Worm (Caenorhabditis elegans): ENCODE data around the gene gcy-15.
A peak's percentile ranks its signal among the peaks of the same experiment; 100 is the strongest.
"Not testable (repeated sequence)": the region's sequence is repeated elsewhere in the genome, so short reads cannot be mapped to it uniquely, and the experiment has no call there.

Gene gcy-15

ce11 chrII:3202519-3202918 lies 5.7 kb upstream of the gcy-15 start, which contains the start of gene sri-53:
Gene sri-53 (minus strand): TSS chrII:3202619.
- TF ChIP-seq madf-9 (GFP tag; conservative IDR thresholded peaks at IDR 0.05), result no peak
- TF ChIP-seq gei-8 (GFP tag; optimal IDR thresholded peaks at IDR 0.05), result no peak
- TF ChIP-seq rbr-2 (tag; optimal IDR thresholded peaks at IDR 0.05), result no peak
- TF ChIP-seq mdt-29 (GFP tag; IDR thresholded peaks at IDR 0.05), result no peak
- TF ChIP-seq daf-19 (GFP tag; conservative IDR thresholded peaks at IDR 0.05), result no peak
- TF ChIP-seq F26F4.8 (GFP tag; conservative IDR thresholded peaks at IDR 0.05), result no peak
- TF ChIP-seq ceh-82 (tag; optimal IDR thresholded peaks at IDR 0.05), result no peak
- TF ChIP-seq nhr-77 (tag; optimal IDR thresholded peaks at IDR 0.05), result no peak
- TF ChIP-seq nhr-237 (tag; optimal IDR thresholded peaks at IDR 0.05), result no peak
- no peak for TF ChIP-seq pha-4 (GFP tag; IDR thresholded peaks at IDR 0.05)
- no peak for TF ChIP-seq pha-4 (tag; optimal IDR thresholded peaks at IDR 0.05)

ce11 chrII:3201242-3201641 lies 4.4 kb upstream of the gcy-15 start, which contains the start of gene sri-48:
Gene sri-48 (minus strand): TSS chrII:3201342.
- not testable (repeated sequence) for TF ChIP-seq zfp-3 (GFP tag; conservative IDR thresholded peaks at IDR 0.05); ceh-20 (GFP tag; IDR thresholded peaks at IDR 0.05); ctbp-1 (GFP tag; IDR thresholded peaks at IDR 0.05)

DNA sequence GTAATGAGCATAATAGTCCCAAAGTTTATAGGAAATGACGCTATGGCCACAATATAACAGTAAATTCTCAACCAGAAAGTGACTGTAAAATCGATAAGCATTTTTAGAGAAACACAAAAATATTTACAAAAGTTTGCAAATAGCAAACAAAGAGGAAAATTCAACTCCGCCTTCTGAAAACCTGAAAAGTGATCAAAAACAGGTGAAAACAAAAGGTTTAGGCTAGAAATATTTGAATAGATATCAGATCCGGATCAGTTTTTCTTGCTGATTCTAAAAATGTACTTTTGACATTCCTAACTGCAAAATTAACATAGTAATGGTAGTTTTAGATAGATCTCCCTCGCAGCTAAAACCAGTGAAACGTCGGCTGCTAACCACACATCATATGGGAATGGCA lies 2.1 kb upstream of the gcy-15 start, which contains the start of gene sri-51:
Gene sri-51 (minus strand): TSS at position 101 of the 400 bp plus-strand sequence.
- no peak for TF ChIP-seq skn-1 (tag; optimal IDR thresholded peaks at IDR 0.05)
- peak in 1 of 2 experiments; percentile 84 for TF ChIP-seq unc-62 (GFP tag; optimal IDR thresholded peaks at IDR 0.05 in 1 of 2)
- no peak for TF ChIP-seq unc-62 (tag; optimal IDR thresholded peaks at IDR 0.05)

DNA sequence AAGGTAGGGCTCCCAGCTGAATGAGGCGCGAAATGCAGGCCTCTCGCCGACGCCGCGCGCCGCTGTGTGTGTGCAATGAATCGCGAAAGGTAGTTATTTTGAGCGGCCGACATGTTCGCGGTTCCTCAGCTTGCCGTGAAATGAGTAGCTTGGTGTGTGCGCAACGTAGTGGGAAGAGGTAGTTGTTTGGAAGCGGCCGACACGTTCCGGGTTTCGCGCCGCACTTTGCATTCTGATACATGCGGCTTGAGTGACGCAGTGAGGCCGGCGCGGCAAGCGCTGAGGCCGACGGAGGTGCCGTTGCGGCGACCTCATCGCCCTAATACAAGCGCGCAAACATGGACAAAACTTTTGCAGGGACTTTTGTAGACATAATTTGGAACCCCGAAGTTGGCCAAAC lies 1.1 kb downstream of the gcy-15 start:
- TF ChIP-seq lin-38 (GFP tag; IDR thresholded peaks at IDR 0.05) (no peak), set-16 (GFP tag; IDR thresholded peaks at IDR 0.05) (peak; percentile 79), lin-13 (GFP tag; optimal IDR thresholded peaks at IDR 0.05) (no peak), nhr-111 (GFP tag; optimal IDR thresholded peaks at IDR 0.05) (no peak), zip-11 (GFP tag; IDR thresholded peaks at IDR 0.05) (no peak), vab-7 (GFP tag; IDR thresholded peaks at IDR 0.05) (no peak), zfp-3 (GFP tag; conservative IDR thresholded peaks at IDR 0.05) (no peak)

ce11 chrII:3191544-3191943 lies 5.3 kb downstream of the gcy-15 start, which contains the start of gene Y27F2A.9:
Gene Y27F2A.9 (minus strand): TSS chrII:3191644.
- TF ChIP-seq skn-1 (tag; optimal IDR thresholded peaks at IDR 0.05); lsy-2 (tag; optimal IDR thresholded peaks at IDR 0.05); mdt-29 (GFP tag; IDR thresholded peaks at IDR 0.05): not testable (repeated sequence)

ce11 chrII:3189038-3189437 lies 7.8 kb downstream of the gcy-15 start, which contains the start of gene Y27F2A.11:
Gene Y27F2A.11 (plus strand): TSS chrII:3189338.
- TF ChIP-seq spr-3 (GFP tag; optimal IDR thresholded peaks at IDR 0.05); madf-5 (GFP tag; IDR thresholded peaks at IDR 0.05); dve-1 (tag; optimal IDR thresholded peaks at IDR 0.05; ENCODE audit: insufficient read depth): not testable (repeated sequence)

ce11 chrII:3185848-3186247 lies 11.0 kb downstream of the gcy-15 start:
- TF ChIP-seq mdl-1 (tag; optimal IDR thresholded peaks at IDR 0.05) (no peak), cey-2 (tag; optimal IDR thresholded peaks at IDR 0.05; ENCODE audit: borderline replicate concordance, insufficient read depth) (no peak), F49E8.2 (tag; optimal IDR thresholded peaks at IDR 0.05; ENCODE audit: borderline replicate concordance) (no peak), set-16 (GFP tag; IDR thresholded peaks at IDR 0.05) (peak; percentile 55), ceh-32 (tag; optimal IDR thresholded peaks at IDR 0.05; ENCODE audit: poor library complexity) (no peak), daf-12 (tag; optimal IDR thresholded peaks at IDR 0.05) (no peak), egl-43 (GFP tag; IDR thresholded peaks at IDR 0.05) (0 out of 2 replicates have a peak, but pooled peaks have one; percentile 44), dmd-9 (GFP tag; IDR thresholded peaks at IDR 0.05) (no peak), saeg-2 (GFP tag; IDR thresholded peaks at IDR 0.05) (no peak), aha-1 (tag) (peak; percentile 21), tag-97 (GFP tag; IDR thresholded peaks at IDR 0.05) (no peak), Y48G9A.11 (GFP tag; IDR thresholded peaks at IDR 0.05) (peak; percentile 41; the same call in 1 of the 2 replicates), lsy-2 (tag; optimal IDR thresholded peaks at IDR 0.05) (no peak), ceh-82 (tag; optimal IDR thresholded peaks at IDR 0.05) (no peak), sdz-12 (GFP tag; optimal IDR thresholded peaks at IDR 0.05) (no peak)
